Worm (Caenorhabditis elegans): ENCODE data around the gene srh-38.

DNA sequence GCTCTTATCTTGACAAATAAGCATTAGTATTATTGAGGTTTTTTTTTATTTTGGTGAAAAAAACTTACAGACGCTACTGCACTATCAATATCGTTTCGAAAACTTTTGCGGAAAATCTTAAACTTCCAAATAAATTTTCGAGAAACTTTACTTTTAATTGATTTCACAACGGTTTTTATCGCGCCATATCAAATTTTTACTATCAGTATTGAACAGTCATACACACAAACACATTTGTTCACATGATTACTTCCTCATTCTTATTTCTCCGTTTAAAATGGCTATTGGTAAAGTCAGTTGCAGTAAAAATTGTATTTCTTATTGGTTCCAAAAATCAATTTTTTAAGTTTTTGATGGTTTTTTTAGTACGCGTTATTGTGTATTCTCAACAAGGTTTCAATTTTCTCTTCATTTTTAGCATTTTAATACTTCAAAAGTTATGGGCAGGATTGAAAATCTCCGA lies 26.3 kb downstream of the srh-38 start, which contains the start of gene pals-32:
- no peak for TF ChIP-seq nhr-77 (tag; optimal IDR thresholded peaks at IDR 0.05)
- no peak for TF ChIP-seq unc-62 (GFP tag; optimal IDR thresholded peaks at IDR 0.05)
- no peak for TF ChIP-seq fkh-10 (GFP tag; optimal IDR thresholded peaks at IDR 0.05)
- TF ChIP-seq skn-1 (tag; optimal IDR thresholded peaks at IDR 0.05), result no peak
- no peak for TF ChIP-seq ama-1 (optimal IDR thresholded peaks at IDR 0.05)
- TF ChIP-seq mdl-1 (tag; optimal IDR thresholded peaks at IDR 0.05), result no peak
- TF ChIP-seq zag-1 (tag; optimal IDR thresholded peaks at IDR 0.05), result no peak
- TF ChIP-seq ZK546.5 (tag; optimal IDR thresholded peaks at IDR 0.05), result no peak
- TF ChIP-seq egl-27 (tag; optimal IDR thresholded peaks at IDR 0.05), result no peak

All from whole organism, L3 larva.